Fruit fly (Drosophila melanogaster) whole organism, embryonic: ENCODE measurements around the gene Glt.

Experiments
- ATbp ChIP-seq: fragments of 200-800 bp; sonication (Bioruptor generic); optimal IDR thresholded peaks from 2 replicates; lab custom pipeline; 2017; ENCODE audit warnings: missing biosample characterization, mild to moderate bottlenecking, missing genetic modification characterization, missing genetic modification reagents
- BEAF-32 ChIP-seq: fragments of 200-800 bp; sonication (Bioruptor generic); optimal IDR thresholded peaks from 3 replicates; lab custom pipeline; 2017; ENCODE audit warnings: missing biosample characterization, missing genetic modification characterization, mild to moderate bottlenecking, moderate library complexity, missing genetic modification reagents
- CG10209 ChIP-seq: fragments of 200-800 bp; sonication (Bioruptor generic); optimal IDR thresholded peaks from 3 replicates; lab custom pipeline; 2017; ENCODE audit warnings: missing biosample characterization, mild to moderate bottlenecking, missing genetic modification characterization, missing genetic modification reagents
- CG10274 ChIP-seq: fragments of 200-800 bp; sonication (Bioruptor generic); optimal IDR thresholded peaks from 3 replicates; lab custom pipeline; 2017; ENCODE audit warnings: missing biosample characterization, mild to moderate bottlenecking, missing genetic modification characterization
- CG10979 ChIP-seq: fragments of 200-800 bp; sonication (Bioruptor generic); optimal IDR thresholded peaks from 2 replicates; lab custom pipeline; 2018; ENCODE audit warnings: missing biosample characterization, mild to moderate bottlenecking, missing genetic modification characterization, moderate library complexity
- CG11247 ChIP-seq: fragments of 200-800 bp; sonication (Bioruptor generic); IDR thresholded peaks from 2 replicates; pipeline ENCODE4 v1.3.6; 2022; ENCODE audit warnings: missing biosample characterization, missing genetic modification characterization
- CG1529 ChIP-seq: fragments of 200-800 bp; sonication (Bioruptor generic); optimal IDR thresholded peaks from 3 replicates; lab custom pipeline; 2018; ENCODE audit warnings: missing biosample characterization, missing genetic modification characterization
- CG1602 ChIP-seq: fragments of 200-800 bp; sonication (Bioruptor generic); optimal IDR thresholded peaks from 3 replicates; lab custom pipeline; 2016; ENCODE audit warnings: missing biosample characterization, missing genetic modification characterization
- CG17361 ChIP-seq: fragments of 200-800 bp; sonication (Bioruptor generic); IDR thresholded peaks from 3 replicates; pipeline ENCODE4 v1.3.6; 2022; ENCODE audit warnings: missing biosample characterization, missing genetic modification characterization
- CG2116 ChIP-seq: fragments of 200-800 bp; sonication (Bioruptor generic); optimal IDR thresholded peaks from 3 replicates; lab custom pipeline; 2018; ENCODE audit warnings: missing biosample characterization, mild to moderate bottlenecking, missing genetic modification characterization
- CG30403 ChIP-seq: fragments of 200-800 bp; sonication (Bioruptor generic); optimal IDR thresholded peaks from 3 replicates; lab custom pipeline; 2016; ENCODE audit warnings: missing biosample characterization, missing genetic modification characterization
- CG30431 ChIP-seq: fragments of 200-800 bp; sonication (Bioruptor generic); optimal IDR thresholded peaks from 2 replicates; lab custom pipeline; 2017; ENCODE audit warnings: missing biosample characterization, missing genetic modification characterization
- CG32772 ChIP-seq: fragments of 200-800 bp; sonication (Bioruptor generic); IDR thresholded peaks from 2 replicates; pipeline ENCODE4 v1.3.6; 2022; ENCODE audit warnings: missing biosample characterization, missing genetic modification characterization
- CG3847 ChIP-seq: fragments of 200-800 bp; sonication (Bioruptor generic); IDR thresholded peaks from 2 replicates; pipeline ENCODE4 v1.3.6; 2022; ENCODE audit warnings: missing biosample characterization, missing genetic modification characterization
- CG43689 ChIP-seq: fragments of 200-800 bp; sonication (Bioruptor generic); IDR thresholded peaks from 2 replicates; pipeline ENCODE4 v1.3.6; 2022; ENCODE audit warnings: missing biosample characterization, missing genetic modification characterization
- CG4854 ChIP-seq: fragments of 200-800 bp; sonication (Bioruptor generic); optimal IDR thresholded peaks from 2 replicates; lab custom pipeline; 2016; ENCODE audit warnings: missing biosample characterization, missing genetic modification characterization, inconsistent platforms
- CG5245 ChIP-seq: fragments of 200-800 bp; sonication (Bioruptor generic); optimal IDR thresholded peaks from 3 replicates; lab custom pipeline; 2016; ENCODE audit warnings: missing biosample characterization, missing genetic modification characterization
- CG7839 ChIP-seq: fragments of 200-800 bp; sonication (Bioruptor generic); optimal IDR thresholded peaks from 3 replicates; lab custom pipeline; 2018; ENCODE audit warnings: missing biosample characterization, mild to moderate bottlenecking, missing genetic modification characterization, moderate library complexity
- CG8290 ChIP-seq, 3 experiments: fragments of 200-800 bp; sonication (Bioruptor generic); optimal IDR thresholded peaks; 2 replicates each; lab custom pipeline; 2016 to 2019; ENCODE audit warnings: missing biosample characterization in 3 of 3, missing genetic modification characterization in 3 of 3, mild to moderate bottlenecking in 2 of 3, moderate library complexity in 1 of 3
- CG8924 ChIP-seq: fragments of 200-800 bp; optimal IDR thresholded peaks from 3 replicates; lab custom pipeline; 2019; ENCODE audit warnings: missing biosample characterization, mild to moderate bottlenecking, missing genetic modification characterization, moderate library complexity
- Deaf1 ChIP-seq: fragments of 200-800 bp; optimal IDR thresholded peaks from 3 replicates; lab custom pipeline; 2019; ENCODE audit warnings: missing biosample characterization, mild to moderate bottlenecking, missing genetic modification characterization, moderate library complexity
- Dek ChIP-seq: fragments of 200-800 bp; sonication (Bioruptor generic); optimal IDR thresholded peaks from 3 replicates; lab custom pipeline; 2019; ENCODE audit warnings: missing biosample characterization, mild to moderate bottlenecking, missing genetic modification characterization, moderate library complexity
- Elba2 ChIP-seq: fragments of 200-800 bp; sonication (Bioruptor generic); optimal IDR thresholded peaks from 3 replicates; lab custom pipeline; 2016; ENCODE audit warnings: missing biosample characterization, missing genetic modification characterization
- GATAe ChIP-seq: fragments of 200-800 bp; sonication (Bioruptor generic); conservative IDR thresholded peaks from 2 replicates; pipeline ENCODE4 v1.3.6; 2022; ENCODE audit warnings: missing biosample characterization, missing genetic modification characterization
- H2.0 ChIP-seq: fragments of 200-800 bp; sonication (Bioruptor generic); IDR thresholded peaks from 2 replicates; pipeline ENCODE4 v1.3.6; 2022; ENCODE audit warnings: missing biosample characterization, missing genetic modification characterization
- NC2β ChIP-seq: fragments of 200-800 bp; sonication (Bioruptor generic); optimal IDR thresholded peaks from 2 replicates; lab custom pipeline; 2016; ENCODE audit warnings: missing biosample characterization, missing genetic modification characterization
- Optix ChIP-seq: fragments of 200-800 bp; sonication (Bioruptor generic); IDR thresholded peaks from 3 replicates; pipeline ENCODE4 v1.3.6; 2022; ENCODE audit warnings: missing biosample characterization, missing genetic modification characterization
- Sox102F ChIP-seq: fragments of 200-800 bp; sonication (Bioruptor generic); optimal IDR thresholded peaks from 2 replicates; lab custom pipeline; 2018; ENCODE audit warnings: missing biosample characterization, mild to moderate bottlenecking, missing genetic modification characterization, moderate library complexity
- ab ChIP-seq: fragments of 200-800 bp; sonication (Bioruptor generic); optimal IDR thresholded peaks from 2 replicates; lab custom pipeline; 2016; ENCODE audit warnings: missing biosample characterization, missing genetic modification characterization
- abd-A ChIP-seq: fragments of 200-800 bp; sonication (Bioruptor generic); optimal IDR thresholded peaks from 3 replicates; lab custom pipeline; 2019; ENCODE audit warnings: missing biosample characterization, mild to moderate bottlenecking, missing genetic modification characterization, moderate library complexity
- al ChIP-seq: fragments of 200-800 bp; sonication (Bioruptor generic); IDR thresholded peaks from 2 replicates; pipeline ENCODE4 v1.3.6; 2022; ENCODE audit warnings: missing biosample characterization, missing genetic modification characterization
- bsh ChIP-seq, 2 experiments: fragments of 200-800 bp; sonication (Bioruptor generic); optimal IDR thresholded peaks; 2 replicates each; lab custom pipeline; 2017 to 2018; ENCODE audit warnings: mild to moderate bottlenecking in 2 of 2, missing biosample characterization in 2 of 2, missing genetic modification characterization in 2 of 2, moderate library complexity in 1 of 2
- en ChIP-seq: fragments of 200-800 bp; sonication (Bioruptor generic); optimal IDR thresholded peaks from 2 replicates; lab custom pipeline; 2016; ENCODE audit warnings: missing biosample characterization, missing genetic modification characterization
- exex ChIP-seq: fragments of 200-800 bp; sonication (Bioruptor generic); optimal IDR thresholded peaks from 4 replicates; lab custom pipeline; 2018; ENCODE audit warnings: missing biosample characterization, mild to moderate bottlenecking, missing genetic modification characterization, moderate library complexity
- hkb ChIP-seq, 2 experiments: fragments of 200-800 bp in 1 of 2; fragments of >200 bp in 1 of 2; sonication (Bioruptor generic) in 1 of 2; IDR thresholded peaks in 1 of 2; optimal IDR thresholded peaks in 1 of 2; 2 replicates each; pipeline versions ENCODE4 v1.3.6 to Lab custom; 2017 to 2022; ENCODE audit warnings: missing biosample characterization in 1 of 2, missing genetic modification characterization in 1 of 2
- hth ChIP-seq: fragments of >200 bp; optimal IDR thresholded peaks from 2 replicates; lab custom pipeline; 2017; ENCODE audit warnings: inconsistent platforms
- jing ChIP-seq: fragments of 200-800 bp; sonication (Bioruptor generic); optimal IDR thresholded peaks from 2 replicates; lab custom pipeline; 2018; ENCODE audit warnings: missing biosample characterization, mild to moderate bottlenecking, missing genetic modification characterization
- lab ChIP-seq: fragments of 200-800 bp; sonication (Bioruptor generic); optimal IDR thresholded peaks from 3 replicates; lab custom pipeline; 2017; ENCODE audit warnings: missing biosample characterization, missing genetic modification characterization, mild to moderate bottlenecking, moderate library complexity, missing genetic modification reagents
- lilli ChIP-seq: fragments of 200-800 bp; sonication (Bioruptor generic); optimal IDR thresholded peaks from 3 replicates; lab custom pipeline; 2016; ENCODE audit warnings: missing biosample characterization, missing genetic modification characterization
- mirr ChIP-seq: fragments of 200-800 bp; sonication (Bioruptor generic); optimal IDR thresholded peaks from 3 replicates; lab custom pipeline; 2018; ENCODE audit warnings: missing biosample characterization, mild to moderate bottlenecking, missing genetic modification characterization
- mld ChIP-seq: fragments of 200-800 bp; sonication (Bioruptor generic); IDR thresholded peaks from 3 replicates; pipeline ENCODE4 v1.3.6; 2022; ENCODE audit warnings: missing biosample characterization, missing genetic modification characterization; ENCODE audit not compliant: partially characterized antibody
- nom ChIP-seq: fragments of 200-800 bp; sonication (Bioruptor generic); optimal IDR thresholded peaks from 2 replicates; lab custom pipeline; 2017; ENCODE audit warnings: missing biosample characterization, missing genetic modification characterization, mild to moderate bottlenecking, moderate library complexity, missing genetic modification reagents
- pho ChIP-seq: fragments of 200-800 bp; sonication (Bioruptor generic); optimal IDR thresholded peaks from 2 replicates; lab custom pipeline; 2016; ENCODE audit warnings: missing biosample characterization, missing genetic modification characterization
- prd ChIP-seq, 3 experiments: fragments of >200 bp in 2 of 3; fragments of 200-800 bp in 1 of 3; sonication (Bioruptor generic) in 1 of 3; optimal IDR thresholded peaks in 2 of 3; IDR thresholded peaks in 1 of 3; 2 replicates in 2 of 3; 3 replicates in 1 of 3; pipeline versions ENCODE4 v1.3.6 to Lab custom; 2017 to 2022; ENCODE audit warnings: missing biosample characterization in 1 of 3, missing genetic modification characterization in 1 of 3
- sim ChIP-seq: fragments of 200-800 bp; sonication (Bioruptor generic); IDR thresholded peaks from 2 replicates; pipeline ENCODE4 v1.3.6; 2022; ENCODE audit warnings: missing biosample characterization, missing genetic modification characterization
- sr ChIP-seq: fragments of 200-800 bp; sonication (Bioruptor generic); IDR thresholded peaks from 3 replicates; pipeline ENCODE4 v1.3.6; 2022; ENCODE audit warnings: missing biosample characterization, missing genetic modification characterization
- tgo ChIP-seq: fragments of 200-800 bp; sonication (Bioruptor generic); IDR thresholded peaks from 3 replicates; pipeline ENCODE4 v1.3.6; 2022; ENCODE audit warnings: missing biosample characterization, missing genetic modification characterization
- trh ChIP-seq: fragments of 200-800 bp; sonication (Bioruptor generic); optimal IDR thresholded peaks from 2 replicates; lab custom pipeline; 2016; ENCODE audit warnings: missing biosample characterization, missing genetic modification characterization
- yki ChIP-seq: fragments of >200 bp; optimal IDR thresholded peaks from 3 replicates; lab custom pipeline; 2018

The Glt gene

DNA sequence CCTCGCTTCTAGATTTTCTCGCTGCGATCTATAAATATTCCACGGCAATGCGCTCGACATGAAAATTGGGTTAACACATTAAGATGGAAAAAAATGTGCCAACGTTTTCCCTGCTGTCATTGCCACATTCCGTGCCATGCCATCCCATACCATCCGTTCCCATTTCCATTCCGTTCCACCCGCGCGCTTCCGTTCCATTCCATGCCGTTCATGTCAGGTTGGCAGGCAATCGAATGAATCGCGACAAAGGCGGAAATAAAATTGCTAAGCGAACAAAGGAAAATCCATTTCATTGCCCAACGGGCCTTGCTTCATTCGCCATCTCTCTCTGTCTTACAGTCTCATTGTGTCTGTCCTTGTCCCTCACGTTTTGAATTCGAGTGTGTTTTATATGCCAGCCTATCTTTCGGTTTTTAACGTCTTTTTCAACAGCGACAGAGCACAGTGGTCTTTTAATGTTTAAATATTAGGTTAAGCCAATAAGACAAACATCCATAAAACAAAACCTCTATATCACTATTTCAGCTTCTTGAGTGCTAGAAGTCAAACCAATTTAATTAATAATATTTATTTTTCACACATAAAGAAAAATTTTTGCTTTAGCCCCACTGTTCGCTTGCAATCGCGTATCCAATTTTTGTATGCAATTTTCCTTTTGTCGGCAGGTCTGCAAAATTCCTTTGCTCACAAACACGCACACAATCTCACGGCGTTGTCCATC lies 38.7 kb upstream of the Glt start (continued):
- TF ChIP-seq bsh (GFP tag; optimal IDR thresholded peaks at IDR 0.05; lab: Kevin White, UChicago) (no peak), CG10209 (peak; percentile 29), NC2β (GFP tag; lab: Kevin White, UChicago) (no peak), ATbp (GFP tag; lab: Kevin White, UChicago) (peak; percentile 2), CG30431 (GFP tag; lab: Kevin White, UChicago) (no peak), exex (tag; lab: Kevin White, UChicago) (no peak), mirr (GFP tag; lab: Kevin White, UChicago) (no peak), Dek (tag; lab: Kevin White, UChicago) (no peak), hth (lab: Kevin White, UChicago) (no peak), CG32772 (GFP tag; lab: Robert Waterston, UW) (no peak), CG10274 (GFP tag; lab: Kevin White, UChicago) (no peak), jing (no peak), CG8290 (GFP tag; optimal IDR thresholded peaks at IDR 0.05; lab: Kevin White, UChicago) (no peak), CG8290 (tag; optimal IDR thresholded peaks at IDR 0.05; lab: Kevin White, UChicago) (peak in 1 of 2 experiments; percentile 13), CG3847 (GFP tag; lab: Robert Waterston, UW) (no peak), sr (GFP tag; lab: Robert Waterston, UW) (no peak), H2.0 (GFP tag; lab: Robert Waterston, UW) (peak; percentile 48; the same call in 1 of the 2 replicates), CG17361 (no peak), CG4854 (GFP tag; lab: Kevin White, UChicago) (no peak), pho (GFP tag; lab: Kevin White, UChicago) (no peak), al (0 out of 2 replicates have a peak, but pooled peaks have one; percentile 11), yki (lab: Kevin White, UChicago) (no peak), CG5245 (GFP tag; lab: Kevin White, UChicago) (no peak), CG11247 (GFP tag; lab: Robert Waterston, UW) (no peak), BEAF-32 (GFP tag; lab: Kevin White, UChicago) (no peak), Sox102F (GFP tag; lab: Kevin White, UChicago) (no peak), CG7839 (tag; lab: Kevin White, UChicago) (peak; percentile 50), CG2116 (GFP tag; lab: Kevin White, UChicago) (no peak), CG1602 (GFP tag; lab: Kevin White, UChicago) (no peak), ab (no peak), Elba2 (GFP tag; lab: Kevin White, UChicago) (no peak), sim (no peak), trh (GFP tag; lab: Kevin White, UChicago) (no peak), mld (GFP tag; lab: Robert Waterston, UW) (no peak), prd (optimal IDR thresholded peaks at IDR 0.05; lab: Kevin White, UChicago) (no peak), prd (GFP tag; IDR thresholded peaks at IDR 0.05; lab: Robert Waterston, UW) (peak; percentile 57; the same call in 2 of the 3 replicates), abd-A (tag; lab: Kevin White, UChicago) (peak; percentile 19), Optix (GFP tag; lab: Robert Waterston, UW) (no peak), lab (GFP tag; lab: Kevin White, UChicago) (peak; percentile 53), tgo (GFP tag; lab: Robert Waterston, UW) (0 out of 3 replicates have a peak, but pooled peaks have one; percentile 19), lilli (GFP tag; lab: Kevin White, UChicago) (peak; percentile 46), CG43689 (GFP tag; lab: Robert Waterston, UW) (no peak), nom (GFP tag; lab: Kevin White, UChicago) (no peak), CG30403 (peak; percentile 10), CG1529 (GFP tag; lab: Kevin White, UChicago) (no peak), hkb (optimal IDR thresholded peaks at IDR 0.05; lab: Kevin White, UChicago) (no peak), hkb (GFP tag; IDR thresholded peaks at IDR 0.05; lab: Robert Waterston, UW) (peak; percentile 66), CG8924 (tag; lab: Kevin White, UChicago) (no peak), Deaf1 (tag; lab: Kevin White, UChicago) (no peak), CG10979 (no peak), en (GFP tag; lab: Kevin White, UChicago) (no peak), GATAe (GFP tag; lab: Robert Waterston, UW) (no peak)
